Worm (Caenorhabditis elegans) whole organism, late embryonic: Measurements from ENCODE around the gene sre-26.

Source experiments
- F13H6.1 ChIP-seq: sonication (generic microtip); optimal IDR thresholded peaks from 2 replicates; lab custom pipeline; 2016; ENCODE audit warnings: missing genetic modification characterization, missing compliant biosample characterization
- K02D7.2 ChIP-seq: sonication (generic microtip); optimal IDR thresholded peaks from 2 replicates; lab custom pipeline; 2017; ENCODE audit warnings: mild to moderate bottlenecking, missing genetic modification characterization, missing compliant biosample characterization
- Y22D7AL.16 ChIP-seq: sonication (generic microtip); optimal IDR thresholded peaks from 2 replicates; lab custom pipeline; 2016; ENCODE audit warnings: missing genetic modification characterization, missing compliant biosample characterization
- ceh-14 ChIP-seq: sonication (generic microtip); optimal IDR thresholded peaks from 2 replicates; lab custom pipeline; 2016; ENCODE audit warnings: missing genotype, missing genetic modification characterization, missing compliant biosample characterization
- ceh-19 ChIP-seq: fragments of 200-800 bp; sonication (Bioruptor generic); optimal IDR thresholded peaks from 2 replicates; lab custom pipeline; 2018; ENCODE audit warnings: mild to moderate bottlenecking, missing genetic modification characterization, missing compliant biosample characterization
- dve-1 ChIP-seq: sonication (generic microtip); optimal IDR thresholded peaks from 2 replicates; lab custom pipeline; 2017; ENCODE audit warnings: antibody characterized with exemption, mild to moderate bottlenecking, missing genetic modification characterization, missing compliant biosample characterization
- fkh-10 ChIP-seq: fragments of 150-350 bp; optimal IDR thresholded peaks from 2 replicates; lab custom pipeline; 2014; ENCODE audit warnings: missing biosample characterization, missing genetic modification reagents, missing genetic modification characterization
- fkh-6 ChIP-seq: sonication (generic microtip); optimal IDR thresholded peaks from 2 replicates; lab custom pipeline; 2016; ENCODE audit warnings: missing genetic modification characterization, missing compliant biosample characterization
- hlh-30 ChIP-seq: sonication (generic microtip); optimal IDR thresholded peaks from 2 replicates; lab custom pipeline; 2017; ENCODE audit warnings: antibody characterized with exemption, missing genetic modification characterization, missing compliant biosample characterization; ENCODE audit not compliant: insufficient read depth
- pqm-1 ChIP-seq: sonication (generic microtip); optimal IDR thresholded peaks from 2 replicates; lab custom pipeline; 2016; ENCODE audit warnings: missing genetic modification characterization, missing compliant biosample characterization
- pros-1 ChIP-seq: fragments of 150-350 bp; optimal IDR thresholded peaks from 2 replicates; lab custom pipeline; 2014; ENCODE audit warnings: missing biosample characterization, missing genetic modification reagents, missing genetic modification characterization
- syd-9 ChIP-seq: sonication (generic microtip); optimal IDR thresholded peaks from 2 replicates; lab custom pipeline; 2016; ENCODE audit warnings: mild to moderate bottlenecking, missing genetic modification characterization, moderate library complexity, missing compliant biosample characterization

- no peak for TF ChIP-seq ceh-19 (GFP tag; lab: Kevin White, UChicago)
- no peak for TF ChIP-seq hlh-30
- no peak for TF ChIP-seq pqm-1 (tag; lab: Kevin White, UChicago)
- no peak for TF ChIP-seq fkh-6 (tag; lab: Kevin White, UChicago)
- TF ChIP-seq pros-1 (tag; lab: Kevin White, UChicago) = no peak
- TF ChIP-seq K02D7.2 = no peak
- no peak for TF ChIP-seq F13H6.1
- TF ChIP-seq dve-1 = no peak
- TF ChIP-seq Y22D7AL.16 (tag; lab: Kevin White, UChicago) = no peak
- TF ChIP-seq ceh-14 (tag; lab: Kevin White, UChicago) = no peak
- no peak for TF ChIP-seq syd-9
- TF ChIP-seq fkh-10 (GFP tag; lab: Kevin White, UChicago) = no peak
Measured at ce11 chrII:12378793-12379192, 41.6 kb downstream of the sre-26 start.
